Worm (Caenorhabditis elegans) whole organism, L3 larva: ENCODE measurements around the gene tbc-6.

Experiments
- aly-2 ChIP-seq: fragments of 150-350 bp; optimal IDR thresholded peaks from 2 replicates; lab custom pipeline; 2014; ENCODE audit warnings: missing biosample characterization, missing genetic modification characterization
- ama-1 ChIP-seq: fragments of 150-350 bp; optimal IDR thresholded peaks from 2 replicates; lab custom pipeline; 2018
- ceh-16 ChIP-seq: sonication (generic microtip); optimal IDR thresholded peaks from 2 replicates; lab custom pipeline; 2017; ENCODE audit warnings: missing biosample characterization, missing genetic modification characterization
- ceh-28 ChIP-seq: fragments of 150-350 bp; optimal IDR thresholded peaks from 2 replicates; lab custom pipeline; 2014; ENCODE audit warnings: missing biosample characterization, missing genetic modification reagents, missing genetic modification characterization
- lin-39 ChIP-seq: fragments of 150-350 bp; optimal IDR thresholded peaks from 2 replicates; lab custom pipeline; 2018; ENCODE audit warnings: missing biosample characterization, missing genetic modification reagents, missing genetic modification characterization
- nfya-1 ChIP-seq: sonication (generic microtip); optimal IDR thresholded peaks from 2 replicates; lab custom pipeline; 2017; ENCODE audit warnings: missing genetic modification characterization, mild to moderate bottlenecking, missing compliant biosample characterization, antibody characterized with exemption, moderate library complexity; ENCODE audit not compliant: insufficient read depth
- pqm-1 ChIP-seq: fragments of 150-350 bp; optimal IDR thresholded peaks from 2 replicates; lab custom pipeline; 2017; ENCODE audit warnings: missing biosample characterization, missing genetic modification characterization, inconsistent platforms
- ztf-4 ChIP-seq: fragments of 150-350 bp; optimal IDR thresholded peaks from 2 replicates; lab custom pipeline; 2014; ENCODE audit warnings: missing biosample characterization, missing genetic modification characterization

DNA sequence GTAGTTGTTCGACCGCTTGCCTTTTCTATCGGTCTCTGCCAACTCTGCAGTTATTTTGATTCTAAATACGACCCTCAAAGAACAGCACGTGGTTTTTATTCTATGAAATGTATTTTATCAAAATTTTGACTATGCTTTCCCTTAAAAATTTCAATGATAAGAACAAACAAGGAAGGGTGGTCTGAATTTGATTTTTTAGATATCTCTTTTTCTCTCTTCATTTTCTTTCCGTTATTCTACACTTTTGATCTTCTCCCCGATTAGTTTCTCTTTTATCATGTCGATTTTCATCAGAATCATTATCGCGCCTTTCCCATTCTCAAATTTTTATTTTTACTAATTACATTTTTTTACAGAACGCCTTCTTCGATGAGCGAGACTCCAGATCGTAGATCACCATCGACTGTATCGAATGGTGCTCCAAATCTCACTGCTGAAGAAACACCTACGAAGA, 2.9 kb upstream of the tbc-6 start:
- TF ChIP-seq ceh-16 (no peak), ztf-4 (tag; lab: Kevin White, UChicago) (no peak), aly-2 (tag; lab: Kevin White, UChicago) (no peak), nfya-1 (no peak), pqm-1 (no peak), lin-39 (tag; lab: Kevin White, UChicago) (no peak), ama-1 (lab: Kevin White, UChicago) (no peak), ceh-28 (tag; lab: Kevin White, UChicago) (no peak)
